Fruit fly (Drosophila melanogaster) whole organism, embryonic: ENCODE measurements around the gene EMC6.

Experiments
- Atf3 ChIP-seq: fragments of 200-800 bp; sonication (Bioruptor generic); optimal IDR thresholded peaks from 3 replicates; lab custom pipeline; 2016; ENCODE audit warnings: missing biosample characterization, missing genetic modification characterization
- Awh ChIP-seq: fragments of 200-800 bp; sonication (Bioruptor generic); IDR thresholded peaks from 2 replicates; pipeline ENCODE4, ENCODE4 v1.3.6; 2022; ENCODE audit warnings: missing biosample characterization, missing genetic modification characterization
- CG10209 ChIP-seq: fragments of 200-800 bp; sonication (Bioruptor generic); optimal IDR thresholded peaks from 3 replicates; lab custom pipeline; 2017; ENCODE audit warnings: missing biosample characterization, mild to moderate bottlenecking, missing genetic modification characterization, missing genetic modification reagents
- CG1233 ChIP-seq: fragments of 200-800 bp; sonication (Bioruptor generic); optimal IDR thresholded peaks from 4 replicates; lab custom pipeline; 2018; ENCODE audit warnings: missing biosample characterization, mild to moderate bottlenecking, missing genetic modification characterization
- CG13775 ChIP-seq: fragments of 200-800 bp; sonication (Bioruptor generic); optimal IDR thresholded peaks from 3 replicates; lab custom pipeline; 2017; ENCODE audit warnings: missing biosample characterization, mild to moderate bottlenecking, missing genetic modification characterization
- CG1529 ChIP-seq: fragments of 200-800 bp; sonication (Bioruptor generic); optimal IDR thresholded peaks from 3 replicates; lab custom pipeline; 2018; ENCODE audit warnings: missing biosample characterization, missing genetic modification characterization
- CG15514 ChIP-seq: fragments of 200-800 bp; sonication (Bioruptor generic); optimal IDR thresholded peaks from 3 replicates; lab custom pipeline; 2017; ENCODE audit warnings: missing biosample characterization, missing genetic modification characterization, mild to moderate bottlenecking, moderate library complexity, missing genetic modification reagents
- CG1603 ChIP-seq: fragments of 200-800 bp; sonication (Bioruptor generic); optimal IDR thresholded peaks from 2 replicates; lab custom pipeline; 2019; ENCODE audit warnings: missing biosample characterization, mild to moderate bottlenecking, missing genetic modification characterization, moderate library complexity
- CG17361 ChIP-seq: fragments of 200-800 bp; sonication (Bioruptor generic); IDR thresholded peaks from 3 replicates; pipeline ENCODE4 v1.3.6; 2022; ENCODE audit warnings: missing biosample characterization, missing genetic modification characterization
- CG1832 ChIP-seq: fragments of 200-800 bp; sonication (Bioruptor generic); optimal IDR thresholded peaks from 2 replicates; lab custom pipeline; 2017; ENCODE audit warnings: missing biosample characterization, mild to moderate bottlenecking, missing genetic modification characterization, inconsistent platforms
- CG2889 ChIP-seq: fragments of 200-800 bp; sonication (Bioruptor generic); IDR thresholded peaks from 3 replicates; pipeline ENCODE4 v1.3.6; 2022; ENCODE audit warnings: missing biosample characterization, missing genetic modification characterization
- CG32767 ChIP-seq: fragments of 200-800 bp; sonication (Bioruptor generic); IDR thresholded peaks from 2 replicates; pipeline ENCODE4 v1.3.6; 2022; ENCODE audit warnings: missing biosample characterization, missing genetic modification characterization
- CG34422 ChIP-seq: fragments of 200-800 bp; sonication (Bioruptor generic); IDR thresholded peaks from 3 replicates; pipeline ENCODE4 v1.3.6; 2022; ENCODE audit warnings: missing biosample characterization, missing genetic modification characterization
- CG3847 ChIP-seq: fragments of 200-800 bp; sonication (Bioruptor generic); IDR thresholded peaks from 2 replicates; pipeline ENCODE4 v1.3.6; 2022; ENCODE audit warnings: missing biosample characterization, missing genetic modification characterization
- CG4328 ChIP-seq: fragments of 200-800 bp; sonication (Bioruptor generic); optimal IDR thresholded peaks from 3 replicates; lab custom pipeline; 2017; ENCODE audit warnings: missing biosample characterization, missing genetic modification reagents, missing genetic modification characterization
- CG4404 ChIP-seq: fragments of 200-800 bp; sonication (Bioruptor generic); IDR thresholded peaks from 2 replicates; pipeline ENCODE4 v1.3.6; 2022; ENCODE audit warnings: missing biosample characterization, missing genetic modification characterization
- CG4424 ChIP-seq: fragments of 200-800 bp; sonication (Bioruptor generic); optimal IDR thresholded peaks from 3 replicates; lab custom pipeline; 2016; ENCODE audit warnings: missing biosample characterization, missing genetic modification characterization
- CG7839 ChIP-seq: fragments of 200-800 bp; sonication (Bioruptor generic); optimal IDR thresholded peaks from 3 replicates; lab custom pipeline; 2018; ENCODE audit warnings: missing biosample characterization, mild to moderate bottlenecking, missing genetic modification characterization, moderate library complexity
- CG9215 ChIP-seq: fragments of 200-800 bp; sonication (Bioruptor generic); IDR thresholded peaks from 2 replicates; pipeline ENCODE4 v1.3.6; 2022; ENCODE audit warnings: missing biosample characterization, missing genetic modification characterization
- CG9797 ChIP-seq: fragments of 200-800 bp; sonication (Bioruptor generic); optimal IDR thresholded peaks from 3 replicates; lab custom pipeline; 2018; ENCODE audit warnings: missing biosample characterization, mild to moderate bottlenecking, missing genetic modification characterization
- Dip2 ChIP-seq: fragments of 200-800 bp; sonication (Bioruptor generic); IDR thresholded peaks from 2 replicates; pipeline ENCODE4 v1.3.6; 2022; ENCODE audit warnings: missing biosample characterization, missing genetic modification characterization
- Drgx ChIP-seq: fragments of 200-800 bp; sonication (Bioruptor generic); IDR thresholded peaks from 2 replicates; pipeline ENCODE4 v1.3.6; 2022; ENCODE audit warnings: missing biosample characterization, missing genetic modification characterization
- HmgD ChIP-seq: fragments of 200-800 bp; sonication (Bioruptor generic); optimal IDR thresholded peaks from 3 replicates; lab custom pipeline; 2016; ENCODE audit warnings: missing biosample characterization, missing genetic modification characterization
- Hr51 ChIP-seq, 2 experiments: fragments of 200-800 bp; sonication (Bioruptor generic); optimal IDR thresholded peaks; 2 replicates in 1 of 2; 3 replicates in 1 of 2; lab custom pipeline; 2016 to 2018; ENCODE audit warnings: missing biosample characterization in 2 of 2, missing genetic modification characterization in 2 of 2, mild to moderate bottlenecking in 1 of 2, moderate library complexity in 1 of 2
- Sox102F ChIP-seq: fragments of 200-800 bp; sonication (Bioruptor generic); optimal IDR thresholded peaks from 2 replicates; lab custom pipeline; 2018; ENCODE audit warnings: missing biosample characterization, mild to moderate bottlenecking, missing genetic modification characterization, moderate library complexity
- Trl ChIP-seq, 3 experiments: fragments of >200 bp in 2 of 3; fragments of 200-800 bp in 1 of 3; sonication (Bioruptor generic) in 1 of 3; optimal IDR thresholded peaks; 2 replicates in 1 of 3; 3 replicates in 2 of 3; lab custom pipeline; 2016 to 2017; ENCODE audit warnings: missing biosample characterization in 1 of 3, missing genetic modification characterization in 1 of 3
- ara ChIP-seq: fragments of 200-800 bp; sonication (Bioruptor generic); IDR thresholded peaks from 2 replicates; pipeline ENCODE4 v1.3.6; 2022; ENCODE audit warnings: missing biosample characterization, missing genetic modification characterization
- chn ChIP-seq: fragments of 200-800 bp; sonication (Bioruptor generic); optimal IDR thresholded peaks from 2 replicates; lab custom pipeline; 2016; ENCODE audit warnings: missing biosample characterization, missing genetic modification characterization
- dysf ChIP-seq: fragments of 200-800 bp; sonication (Bioruptor generic); IDR thresholded peaks from 3 replicates; pipeline ENCODE4 v1.3.6; 2022; ENCODE audit warnings: missing biosample characterization, missing genetic modification characterization
- en ChIP-seq: fragments of 200-800 bp; sonication (Bioruptor generic); optimal IDR thresholded peaks from 2 replicates; lab custom pipeline; 2016; ENCODE audit warnings: missing biosample characterization, missing genetic modification characterization
- fd102C ChIP-seq: fragments of 200-800 bp; sonication (Bioruptor generic); optimal IDR thresholded peaks from 2 replicates; lab custom pipeline; 2018; ENCODE audit warnings: missing biosample characterization, mild to moderate bottlenecking, missing genetic modification characterization, moderate library complexity
- ftz-f1 ChIP-seq: fragments of 200-800 bp; sonication (Bioruptor generic); optimal IDR thresholded peaks from 2 replicates; lab custom pipeline; 2016; ENCODE audit warnings: missing biosample characterization, missing genetic modification characterization
- gcm ChIP-seq: fragments of 200-800 bp; sonication (Bioruptor generic); optimal IDR thresholded peaks from 2 replicates; lab custom pipeline; 2019; ENCODE audit warnings: missing biosample characterization, mild to moderate bottlenecking, missing genetic modification characterization, moderate library complexity
- ham ChIP-seq: fragments of 200-800 bp; sonication (Bioruptor generic); IDR thresholded peaks from 2 replicates; pipeline ENCODE4 v1.3.6; 2022; ENCODE audit warnings: missing biosample characterization, missing genetic modification characterization
- hbn ChIP-seq: fragments of 200-800 bp; sonication (Bioruptor generic); IDR thresholded peaks from 2 replicates; pipeline ENCODE4 v1.3.6; 2022; ENCODE audit warnings: missing biosample characterization, missing genetic modification characterization; ENCODE audit not compliant: partially characterized antibody
- inv ChIP-seq: fragments of 200-800 bp; sonication (Bioruptor generic); IDR thresholded peaks from 2 replicates; pipeline ENCODE4 v1.3.6; 2022; ENCODE audit warnings: missing biosample characterization, missing genetic modification characterization; ENCODE audit not compliant: partially characterized antibody
- kah ChIP-seq: fragments of 200-800 bp; sonication (Bioruptor generic); optimal IDR thresholded peaks from 2 replicates; lab custom pipeline; 2018; ENCODE audit warnings: missing biosample characterization, mild to moderate bottlenecking, missing genetic modification characterization
- lilli ChIP-seq: fragments of 200-800 bp; sonication (Bioruptor generic); optimal IDR thresholded peaks from 3 replicates; lab custom pipeline; 2016; ENCODE audit warnings: missing biosample characterization, missing genetic modification characterization
- lola ChIP-seq, 3 experiments: fragments of >200 bp in 2 of 3; fragments of 200-800 bp in 1 of 3; sonication (Bioruptor generic) in 1 of 3; optimal IDR thresholded peaks; 2 replicates each; lab custom pipeline; 2017 to 2019; ENCODE audit warnings: missing biosample characterization in 3 of 3, missing genetic modification characterization in 3 of 3, mild to moderate bottlenecking in 1 of 3, moderate library complexity in 1 of 3
- lov ChIP-seq, 2 experiments: fragments of 200-800 bp in 1 of 2; fragments of >200 bp in 1 of 2; sonication (Bioruptor generic) in 1 of 2; IDR thresholded peaks in 1 of 2; optimal IDR thresholded peaks in 1 of 2; 2 replicates in 1 of 2; 3 replicates in 1 of 2; pipeline versions ENCODE4 v1.3.6 to Lab custom; 2017 to 2022; ENCODE audit warnings: missing biosample characterization in 1 of 2, missing genetic modification characterization in 1 of 2
- odd ChIP-seq: fragments of 200-800 bp; sonication (Bioruptor generic); optimal IDR thresholded peaks from 2 replicates; lab custom pipeline; 2017; ENCODE audit warnings: missing biosample characterization, mild to moderate bottlenecking, missing genetic modification characterization
- pnt ChIP-seq: fragments of 200-800 bp; sonication (Bioruptor generic); optimal IDR thresholded peaks from 3 replicates; lab custom pipeline; 2016; ENCODE audit warnings: missing biosample characterization, missing genetic modification characterization
- prd ChIP-seq, 3 experiments: fragments of >200 bp in 2 of 3; fragments of 200-800 bp in 1 of 3; sonication (Bioruptor generic) in 1 of 3; optimal IDR thresholded peaks in 2 of 3; IDR thresholded peaks in 1 of 3; 2 replicates in 2 of 3; 3 replicates in 1 of 3; pipeline versions ENCODE4 v1.3.6 to Lab custom; 2017 to 2022; ENCODE audit warnings: missing biosample characterization in 1 of 3, missing genetic modification characterization in 1 of 3
- seq ChIP-seq: fragments of 200-800 bp; sonication (Bioruptor generic); IDR thresholded peaks from 2 replicates; pipeline ENCODE4 v1.3.6; 2022; ENCODE audit warnings: missing biosample characterization, missing genetic modification characterization
- sna ChIP-seq: fragments of 200-800 bp; sonication (Bioruptor generic); IDR thresholded peaks from 2 replicates; pipeline ENCODE4 v1.3.6; 2022; ENCODE audit warnings: missing biosample characterization, missing genetic modification characterization; ENCODE audit not compliant: partially characterized antibody
- sob ChIP-seq: fragments of 200-800 bp; sonication (Bioruptor generic); IDR thresholded peaks from 2 replicates; pipeline ENCODE4 v1.3.6; 2022; ENCODE audit warnings: missing biosample characterization, missing genetic modification characterization
- ssp ChIP-seq: fragments of 200-800 bp; sonication (Bioruptor generic); IDR thresholded peaks from 2 replicates; pipeline ENCODE4 v1.3.6; 2022; ENCODE audit warnings: missing biosample characterization, missing genetic modification characterization
- tin ChIP-seq: fragments of 200-800 bp; sonication (Bioruptor generic); optimal IDR thresholded peaks from 3 replicates; lab custom pipeline; 2016; ENCODE audit warnings: missing biosample characterization, missing genetic modification characterization
- tx ChIP-seq: fragments of 200-800 bp; sonication (Bioruptor generic); optimal IDR thresholded peaks from 2 replicates; lab custom pipeline; 2016; ENCODE audit warnings: missing biosample characterization, missing genetic modification characterization
- yki ChIP-seq: fragments of >200 bp; optimal IDR thresholded peaks from 3 replicates; lab custom pipeline; 2018

The EMC6 gene

dm6 chr3R:25074558-25074964 lies 49.7 kb upstream of the EMC6 start, which contains the start of the genes shams and CG11920 (continued):
- TF ChIP-seq CG10209 (GFP tag; lab: Kevin White, UChicago) (no peak), CG9797 (no peak), CG32767 (GFP tag; lab: Robert Waterston, UW) (no peak), CG9215 (GFP tag; lab: Robert Waterston, UW) (no peak), lilli (GFP tag; lab: Kevin White, UChicago) (peak; percentile 29), CG1832 (GFP tag; lab: Kevin White, UChicago) (no peak), odd (GFP tag; lab: Kevin White, UChicago) (no peak), sna (no peak; the same call in 1 of the 2 replicates), HmgD (GFP tag; lab: Kevin White, UChicago) (no peak), tx (no peak), CG4424 (GFP tag; lab: Kevin White, UChicago) (no peak), Dip2 (GFP tag; lab: Robert Waterston, UW) (no peak), Sox102F (no peak), CG4328 (GFP tag; lab: Kevin White, UChicago) (no peak), seq (GFP tag; lab: Robert Waterston, UW) (no peak), lov (optimal IDR thresholded peaks at IDR 0.05; lab: Kevin White, UChicago) (no peak), lov (GFP tag; IDR thresholded peaks at IDR 0.05; lab: Robert Waterston, UW) (no peak), lola (GFP tag; optimal IDR thresholded peaks at IDR 0.05; lab: Kevin White, UChicago) (peak in 1 of 3 experiments; percentile 25), CG13775 (GFP tag; lab: Kevin White, UChicago) (peak; percentile 18), CG1529 (no peak), ham (GFP tag; lab: Robert Waterston, UW) (no peak), dysf (GFP tag; lab: Robert Waterston, UW) (no peak), CG17361 (GFP tag; lab: Robert Waterston, UW) (no peak), ara (GFP tag; lab: Robert Waterston, UW) (no peak), Drgx (GFP tag; lab: Robert Waterston, UW) (no peak), Awh (GFP tag; lab: Robert Waterston, UW) (no peak), kah (GFP tag; lab: Kevin White, UChicago) (no peak), sob (GFP tag; lab: Robert Waterston, UW) (no peak), CG34422 (GFP tag; lab: Robert Waterston, UW) (peak; percentile 37; the same call in 1 of the 3 replicates), CG4404 (GFP tag; lab: Robert Waterston, UW) (no peak), CG7839 (tag; lab: Kevin White, UChicago) (no peak), gcm (GFP tag; lab: Kevin White, UChicago) (no peak), inv (peak; percentile 34; the same call in 1 of the 2 replicates), tin (GFP tag; lab: Kevin White, UChicago) (no peak), chn (no peak), yki (no peak), prd (optimal IDR thresholded peaks at IDR 0.05; lab: Kevin White, UChicago) (no peak), prd (GFP tag; IDR thresholded peaks at IDR 0.05; lab: Robert Waterston, UW) (no peak), ssp (GFP tag; lab: Robert Waterston, UW) (no peak), CG1233 (GFP tag; lab: Kevin White, UChicago) (no peak), hbn (GFP tag; lab: Robert Waterston, UW) (no peak), Hr51 (GFP tag; optimal IDR thresholded peaks at IDR 0.05; lab: Kevin White, UChicago) (no peak), CG2889 (GFP tag; lab: Robert Waterston, UW) (no peak), CG1603 (peak; percentile 98), CG15514 (GFP tag; lab: Kevin White, UChicago) (no peak), Atf3 (no peak), pnt (GFP tag; lab: Kevin White, UChicago) (no peak), en (GFP tag; lab: Kevin White, UChicago) (no peak), Trl (optimal IDR thresholded peaks at IDR 0.05; lab: Kevin White, UChicago) (no peak), Trl (GFP tag; optimal IDR thresholded peaks at IDR 0.05; lab: Kevin White, UChicago) (no peak), CG3847 (GFP tag; lab: Robert Waterston, UW) (no peak), fd102C (GFP tag; lab: Kevin White, UChicago) (no peak), ftz-f1 (no peak)
